Worm (Caenorhabditis elegans): Measurements from ENCODE around the gene sra-2.

- TF ChIP-seq ets-7 (tag; optimal IDR thresholded peaks at IDR 0.05) (no peak), tbx-37 (GFP tag; conservative IDR thresholded peaks at IDR 0.05) (no peak), sea-1 (GFP tag; conservative IDR thresholded peaks at IDR 0.05) (no peak), ama-1 (optimal IDR thresholded peaks at IDR 0.05) (no peak), hmbx-1 (tag; optimal IDR thresholded peaks at IDR 0.05) (no peak), flt-1 (GFP tag; IDR thresholded peaks at IDR 0.05) (no peak), ceh-13 (GFP tag; optimal IDR thresholded peaks at IDR 0.05) (no peak)
Observed at ce11 chrII:9550718-9551117, 22.1 kb downstream of the sra-2 start, which contains the start of gene sra-6.
